Worm (Caenorhabditis elegans) whole organism, L1 larva: Measurements from ENCODE around the gene fip-5.
A peak's percentile ranks its signal among the peaks of the same experiment; 100 is the strongest.

Experiments used
- C04F5.9 ChIP-seq: sonication (generic microtip); optimal IDR thresholded peaks from 2 replicates; lab custom pipeline; 2016; ENCODE audit warnings: missing genetic modification characterization, missing compliant biosample characterization
- C16A3.4 ChIP-seq: fragments of 150-350 bp; optimal IDR thresholded peaks from 2 replicates; lab custom pipeline; 2014; ENCODE audit warnings: missing biosample characterization, missing genetic modification characterization
- C34B4.2 ChIP-seq: sonication (generic microtip); optimal IDR thresholded peaks from 2 replicates; lab custom pipeline; 2017; ENCODE audit warnings: mild to moderate bottlenecking, missing genetic modification characterization, missing compliant biosample characterization
- ama-1 ChIP-seq: fragments of 150-350 bp; optimal IDR thresholded peaks from 2 replicates; lab custom pipeline; 2014
- blmp-1 ChIP-seq: fragments of 150-350 bp; optimal IDR thresholded peaks from 2 replicates; lab custom pipeline; 2014; ENCODE audit warnings: missing biosample characterization, missing genetic modification characterization
- ceh-63 ChIP-seq: fragments of 200-800 bp; sonication (Bioruptor generic); optimal IDR thresholded peaks from 2 replicates; lab custom pipeline; 2018; ENCODE audit warnings: mild to moderate bottlenecking, missing genetic modification characterization, missing compliant biosample characterization
- ceh-8 ChIP-seq: fragments of 200-800 bp; sonication (Bioruptor generic); optimal IDR thresholded peaks from 2 replicates; lab custom pipeline; 2018; ENCODE audit warnings: mild to moderate bottlenecking, missing genetic modification characterization, moderate library complexity, missing compliant biosample characterization
- ceh-90 ChIP-seq: sonication (generic microtip); optimal IDR thresholded peaks from 2 replicates; lab custom pipeline; 2016; ENCODE audit warnings: missing genetic modification characterization, missing compliant biosample characterization
- ces-1 ChIP-seq: fragments of 150-350 bp; optimal IDR thresholded peaks from 2 replicates; lab custom pipeline; 2014; ENCODE audit warnings: missing biosample characterization, missing genetic modification reagents, missing genetic modification characterization
- efl-3 ChIP-seq: fragments of 200-800 bp; sonication (Bioruptor generic); optimal IDR thresholded peaks from 2 replicates; lab custom pipeline; 2018; ENCODE audit warnings: mild to moderate bottlenecking, missing genetic modification characterization, missing compliant biosample characterization
- egl-13 ChIP-seq: sonication (generic microtip); optimal IDR thresholded peaks from 2 replicates; lab custom pipeline; 2016; ENCODE audit warnings: missing genotype, missing genetic modification reagents, missing genetic modification characterization, missing compliant biosample characterization
- elt-2 ChIP-seq: sonication (generic microtip); optimal IDR thresholded peaks from 2 replicates; lab custom pipeline; 2016; ENCODE audit warnings: missing genetic modification characterization, mild to moderate bottlenecking, inconsistent platforms, missing compliant biosample characterization, missing genetic modification reagents
- elt-3 ChIP-seq, 6 experiments: fragments of 150-350 bp in 1 of 6; sonication (generic microtip); optimal IDR thresholded peaks; 2 replicates each; lab custom pipeline; 2017 to 2018; ENCODE audit warnings: missing biosample characterization in 6 of 6, missing genetic modification characterization in 6 of 6, inconsistent platforms in 1 of 6
- ets-5 ChIP-seq: fragments of 200-800 bp; sonication (Bioruptor generic); IDR thresholded peaks from 2 replicates; pipeline ENCODE4 v1.3.6; 2022; ENCODE audit warnings: missing genetic modification characterization, missing compliant biosample characterization
- fkh-10 ChIP-seq: sonication (generic microtip); optimal IDR thresholded peaks from 2 replicates; lab custom pipeline; 2017; ENCODE audit warnings: missing biosample characterization, missing genetic modification reagents, missing genetic modification characterization
- fkh-4 ChIP-seq: sonication (generic microtip); optimal IDR thresholded peaks from 2 replicates; lab custom pipeline; 2016; ENCODE audit warnings: missing compliant biosample characterization, missing genetic modification characterization, borderline replicate concordance
- fkh-8 ChIP-seq: sonication (generic microtip); optimal IDR thresholded peaks from 2 replicates; lab custom pipeline; 2016; ENCODE audit warnings: mild to moderate bottlenecking, missing genetic modification characterization, missing compliant biosample characterization
- fos-1 ChIP-seq: fragments of 150-350 bp; optimal IDR thresholded peaks from 2 replicates; lab custom pipeline; 2014; ENCODE audit warnings: missing biosample characterization, missing genetic modification characterization
- grh-1 ChIP-seq: fragments of 200-800 bp; sonication (Bioruptor generic); IDR thresholded peaks from 2 replicates; pipeline ENCODE4 v1.3.6; 2022; ENCODE audit warnings: missing genetic modification reagents, missing genetic modification characterization, missing compliant biosample characterization
- hlh-17 ChIP-seq: fragments of 200-800 bp; sonication (Bioruptor generic); optimal IDR thresholded peaks from 2 replicates; lab custom pipeline; 2018; ENCODE audit warnings: missing genetic modification characterization, mild to moderate bottlenecking, missing compliant biosample characterization, moderate library complexity, borderline replicate concordance
- hlh-4 ChIP-seq: sonication (generic microtip); optimal IDR thresholded peaks from 2 replicates; lab custom pipeline; 2016; ENCODE audit warnings: mild to moderate bottlenecking, missing genetic modification characterization, missing compliant biosample characterization
- hpl-2 ChIP-seq: fragments of 150-350 bp; optimal IDR thresholded peaks from 2 replicates; lab custom pipeline; 2014; ENCODE audit warnings: missing biosample characterization, missing genetic modification reagents, missing genetic modification characterization
- jun-1 ChIP-seq: fragments of 150-350 bp; optimal IDR thresholded peaks from 2 replicates; lab custom pipeline; 2014; ENCODE audit warnings: missing biosample characterization, missing genetic modification reagents, missing genetic modification characterization
- lin-13 ChIP-seq: fragments of 150-350 bp; optimal IDR thresholded peaks from 2 replicates; lab custom pipeline; 2014; ENCODE audit warnings: missing biosample characterization, missing genetic modification reagents, missing genetic modification characterization
- lin-14 ChIP-seq: fragments of 200-800 bp; sonication (Bioruptor generic); optimal IDR thresholded peaks from 2 replicates; lab custom pipeline; 2018; ENCODE audit warnings: mild to moderate bottlenecking, missing genetic modification characterization, moderate library complexity, missing compliant biosample characterization
- lir-3 ChIP-seq: sonication (generic microtip); optimal IDR thresholded peaks from 2 replicates; lab custom pipeline; 2016; ENCODE audit warnings: mild to moderate bottlenecking, missing genetic modification characterization, moderate library complexity, missing compliant biosample characterization; ENCODE audit not compliant: poor library complexity
- lsy-2 ChIP-seq, 2 experiments: fragments of 150-350 bp; optimal IDR thresholded peaks; 2 replicates each; lab custom pipeline; 2014; ENCODE audit warnings: missing biosample characterization in 2 of 2, missing genetic modification characterization in 2 of 2
- mab-9 ChIP-seq: fragments of 200-800 bp; sonication (Bioruptor generic); IDR thresholded peaks from 2 replicates; pipeline ENCODE4 v1.3.6; 2022; ENCODE audit warnings: missing genetic modification reagents, missing genetic modification characterization, missing compliant biosample characterization
- mdl-1 ChIP-seq, 2 experiments: fragments of 150-350 bp; optimal IDR thresholded peaks; 2 replicates each; lab custom pipeline; 2014 to 2017; ENCODE audit warnings: missing biosample characterization in 2 of 2, missing genetic modification characterization in 2 of 2, inconsistent platforms in 1 of 2
- nhr-12 ChIP-seq: sonication (generic microtip); optimal IDR thresholded peaks from 2 replicates; lab custom pipeline; 2017; ENCODE audit warnings: missing biosample characterization, missing genetic modification characterization
- nhr-19 ChIP-seq: fragments of 200-800 bp; sonication (Bioruptor generic); conservative IDR thresholded peaks from 2 replicates; pipeline ENCODE4 v1.3.6; 2022; ENCODE audit warnings: missing genetic modification characterization, missing compliant biosample characterization
- nhr-20 ChIP-seq: sonication (generic microtip); optimal IDR thresholded peaks from 2 replicates; lab custom pipeline; 2016; ENCODE audit warnings: mild to moderate bottlenecking, missing genetic modification characterization, missing compliant biosample characterization
- nhr-237 ChIP-seq: fragments of 150-350 bp; optimal IDR thresholded peaks from 2 replicates; lab custom pipeline; 2014; ENCODE audit warnings: missing biosample characterization, missing genetic modification characterization
- nhr-28 ChIP-seq: fragments of 150-350 bp; optimal IDR thresholded peaks from 2 replicates; lab custom pipeline; 2014; ENCODE audit warnings: missing biosample characterization, missing genetic modification characterization
- nhr-47 ChIP-seq: sonication (generic microtip); optimal IDR thresholded peaks from 2 replicates; lab custom pipeline; 2016; ENCODE audit warnings: mild to moderate bottlenecking, missing genetic modification characterization, moderate library complexity, missing compliant biosample characterization
- nhr-71 ChIP-seq: sonication (generic microtip); optimal IDR thresholded peaks from 2 replicates; lab custom pipeline; 2016; ENCODE audit warnings: mild to moderate bottlenecking, missing genetic modification characterization, moderate library complexity, missing compliant biosample characterization
- nhr-84 ChIP-seq: sonication (generic microtip); optimal IDR thresholded peaks from 2 replicates; lab custom pipeline; 2017; ENCODE audit warnings: missing biosample characterization, missing genetic modification characterization
- nhr-85 ChIP-seq: sonication (generic microtip); peaks from one replicate; lab custom pipeline; 2016; ENCODE audit warnings: missing genetic modification characterization, inconsistent platforms, missing compliant biosample characterization
- pax-3 ChIP-seq: fragments of 200-800 bp; sonication (Bioruptor generic); optimal IDR thresholded peaks from 2 replicates; lab custom pipeline; 2018; ENCODE audit warnings: mild to moderate bottlenecking, missing genetic modification characterization, moderate library complexity, missing compliant biosample characterization
- rnt-1 ChIP-seq: sonication (generic microtip); optimal IDR thresholded peaks from 2 replicates; lab custom pipeline; 2016; ENCODE audit warnings: mild to moderate bottlenecking, missing genetic modification characterization, moderate library complexity, missing compliant biosample characterization
- snpc-4 ChIP-seq: fragments of 150-350 bp; optimal IDR thresholded peaks from 2 replicates; lab custom pipeline; 2014; ENCODE audit warnings: missing biosample characterization, missing genetic modification characterization
- snu-23 ChIP-seq: sonication (generic microtip); optimal IDR thresholded peaks from 2 replicates; lab custom pipeline; 2016; ENCODE audit warnings: missing genetic modification characterization, missing compliant biosample characterization
- sox-4 ChIP-seq: sonication (generic microtip); optimal IDR thresholded peaks from 2 replicates; lab custom pipeline; 2016; ENCODE audit warnings: missing genetic modification characterization, missing compliant biosample characterization
- swsn-7 ChIP-seq: sonication (generic microtip); optimal IDR thresholded peaks from 2 replicates; lab custom pipeline; 2016; ENCODE audit warnings: missing genetic modification characterization, missing compliant biosample characterization
- tbx-2 ChIP-seq: sonication (generic microtip); optimal IDR thresholded peaks from 2 replicates; lab custom pipeline; 2016; ENCODE audit warnings: missing genetic modification characterization, missing compliant biosample characterization
- tlp-1 ChIP-seq: fragments of 150-350 bp; optimal IDR thresholded peaks from 2 replicates; lab custom pipeline; 2014; ENCODE audit warnings: missing biosample characterization, missing genetic modification characterization
- unc-130 ChIP-seq: fragments of 150-350 bp; optimal IDR thresholded peaks from 2 replicates; lab custom pipeline; 2017; ENCODE audit warnings: missing biosample characterization, missing genetic modification characterization, inconsistent platforms
- unc-30 ChIP-seq: sonication (generic microtip); optimal IDR thresholded peaks from 2 replicates; lab custom pipeline; 2017; ENCODE audit warnings: missing biosample characterization, missing genetic modification characterization
- unc-62 ChIP-seq: fragments of 150-350 bp; optimal IDR thresholded peaks from 2 replicates; lab custom pipeline; 2014; ENCODE audit warnings: missing biosample characterization, missing genetic modification reagents, missing genetic modification characterization
- unc-86 ChIP-seq: sonication (generic microtip); optimal IDR thresholded peaks from 2 replicates; lab custom pipeline; 2016; ENCODE audit warnings: missing genetic modification characterization, missing compliant biosample characterization
- vab-15 ChIP-seq: sonication (generic microtip); optimal IDR thresholded peaks from 2 replicates; lab custom pipeline; 2017; ENCODE audit warnings: missing genotype, mild to moderate bottlenecking, missing genetic modification characterization, missing compliant biosample characterization
- xbp-1 ChIP-seq: sonication (generic microtip); optimal IDR thresholded peaks from 2 replicates; lab custom pipeline; 2016; ENCODE audit warnings: missing genetic modification characterization, missing compliant biosample characterization
- zag-1 ChIP-seq: fragments of 150-350 bp; optimal IDR thresholded peaks from 2 replicates; lab custom pipeline; 2014; ENCODE audit warnings: missing biosample characterization, missing genetic modification characterization
- ztf-4 ChIP-seq: fragments of 150-350 bp; optimal IDR thresholded peaks from 2 replicates; lab custom pipeline; 2014; ENCODE audit warnings: missing biosample characterization, missing genetic modification characterization

Gene fip-5

DNA sequence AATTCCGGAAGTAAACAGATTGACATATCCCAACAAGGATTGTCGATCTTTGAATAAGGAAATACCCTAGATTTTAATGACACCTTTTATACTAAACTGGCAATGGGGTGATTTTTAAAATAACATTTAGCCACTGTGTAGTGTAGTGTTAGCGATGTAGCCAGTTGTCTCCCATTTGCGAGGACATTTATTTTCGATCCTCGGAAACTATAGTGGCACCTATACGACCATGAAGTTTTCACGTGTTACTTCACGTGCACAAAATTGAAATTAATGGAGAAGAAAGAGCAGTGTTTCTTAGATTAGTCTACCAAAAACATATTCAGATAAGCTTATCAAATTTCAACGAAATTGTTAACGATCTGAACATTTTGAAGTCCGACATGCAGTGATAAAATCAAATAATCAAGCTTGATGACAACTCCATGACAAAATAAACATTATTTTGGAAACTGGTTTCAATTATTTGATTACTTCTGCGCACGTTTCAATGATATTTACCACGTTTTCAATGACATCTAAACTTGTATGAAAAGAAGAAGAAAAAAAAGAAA lies 30.8 kb downstream of the fip-5 start, which contains the start of gene R07E3.4 (continued):
- TF ChIP-seq C34B4.2 (tag; lab: Kevin White, UChicago): no peak
- no peak for TF ChIP-seq ceh-90 (tag; lab: Kevin White, UChicago)
- TF ChIP-seq blmp-1: peak; percentile 25
- TF ChIP-seq nhr-12 (tag; lab: Kevin White, UChicago): no peak
- no peak for TF ChIP-seq unc-62 (GFP tag; lab: Kevin White, UChicago)
- no peak for TF ChIP-seq mdl-1 (tag; optimal IDR thresholded peaks at IDR 0.05; lab: Kevin White, UChicago)
- TF ChIP-seq ztf-4: no peak
- TF ChIP-seq lsy-2 (tag; optimal IDR thresholded peaks at IDR 0.05; lab: Kevin White, UChicago): peak in 1 of 2 experiments; percentile 1
- peak; percentile 75 for TF ChIP-seq lin-14
- peak; percentile 86 for TF ChIP-seq nhr-20 (tag; lab: Kevin White, UChicago)
- TF ChIP-seq fkh-8 (tag; lab: Kevin White, UChicago): no peak
- no peak for TF ChIP-seq sox-4
- no peak for TF ChIP-seq ets-5 (GFP tag; lab: Robert Waterston, UW)
- no peak for TF ChIP-seq efl-3
- TF ChIP-seq ces-1 (GFP tag; lab: Kevin White, UChicago): no peak
- no peak for TF ChIP-seq unc-30 (tag; lab: Kevin White, UChicago)
- no peak for TF ChIP-seq lin-13 (GFP tag; lab: Kevin White, UChicago)
- no peak for TF ChIP-seq snpc-4 (tag; lab: Kevin White, UChicago)
- no peak for TF ChIP-seq nhr-47
- TF ChIP-seq nhr-28: no peak
- TF ChIP-seq nhr-237 (tag; lab: Kevin White, UChicago): no peak
- TF ChIP-seq mab-9: no peak
- no peak for TF ChIP-seq fkh-4 (tag; lab: Kevin White, UChicago)
- TF ChIP-seq ceh-8: no peak
- no peak for TF ChIP-seq jun-1
- no peak for TF ChIP-seq pax-3 (tag; lab: Kevin White, UChicago)
- no peak for TF ChIP-seq fos-1 (tag; lab: Kevin White, UChicago)
- no peak for TF ChIP-seq ama-1 (lab: Kevin White, UChicago)
- TF ChIP-seq xbp-1: peak; percentile 4
- peak; percentile 92 for TF ChIP-seq nhr-85 (tag; lab: Kevin White, UChicago)
- TF ChIP-seq egl-13: no peak
- no peak for TF ChIP-seq ceh-63 (GFP tag; lab: Kevin White, UChicago)
- peak; percentile 80 for TF ChIP-seq nhr-71 (tag; lab: Kevin White, UChicago)
- no peak for TF ChIP-seq hpl-2 (GFP tag; lab: Kevin White, UChicago)
- no peak for TF ChIP-seq lir-3 (tag; lab: Kevin White, UChicago)
- peak; percentile 68 for TF ChIP-seq nhr-19 (GFP tag; lab: Robert Waterston, UW)
- TF ChIP-seq unc-86 (tag; lab: Kevin White, UChicago): no peak
- TF ChIP-seq rnt-1: peak; percentile 65
- no peak for TF ChIP-seq zag-1 (tag; lab: Kevin White, UChicago)
- TF ChIP-seq unc-130 (tag; lab: Kevin White, UChicago): peak; percentile 16
- TF ChIP-seq hlh-17 (GFP tag; lab: Kevin White, UChicago): no peak
- TF ChIP-seq swsn-7 (tag; lab: Kevin White, UChicago): no peak
- no peak for TF ChIP-seq hlh-4 (tag; lab: Kevin White, UChicago)
- no peak for TF ChIP-seq vab-15 (tag; lab: Kevin White, UChicago)
- peak in 1 of 6 experiments; percentile 28 for TF ChIP-seq elt-3 (tag; optimal IDR thresholded peaks at IDR 0.05; lab: Kevin White, UChicago)
- no peak for TF ChIP-seq nhr-84
- TF ChIP-seq grh-1: peak; percentile 61
- TF ChIP-seq tlp-1 (tag; lab: Kevin White, UChicago): no peak
- TF ChIP-seq fkh-10 (GFP tag; lab: Kevin White, UChicago): no peak
- TF ChIP-seq snu-23: peak; percentile 54
- no peak for TF ChIP-seq C16A3.4 (tag; lab: Kevin White, UChicago)
- TF ChIP-seq elt-2 (tag; lab: Kevin White, UChicago): peak; percentile 79
- TF ChIP-seq C04F5.9 (tag; lab: Kevin White, UChicago): no peak
- TF ChIP-seq tbx-2: peak; percentile 30
